Worm (Caenorhabditis elegans) whole organism, L1 larva: ENCODE measurements around the gene T23B12.6.

ENCODE experiments used
- C16A3.4 ChIP-seq: fragments of 150-350 bp; optimal IDR thresholded peaks from 2 replicates; lab custom pipeline; 2014; ENCODE audit warnings: missing biosample characterization, missing genetic modification characterization
- C34B4.2 ChIP-seq: sonication (generic microtip); optimal IDR thresholded peaks from 2 replicates; lab custom pipeline; 2017; ENCODE audit warnings: mild to moderate bottlenecking, missing genetic modification characterization, missing compliant biosample characterization
- F16B12.6 ChIP-seq: fragments of 150-350 bp; optimal IDR thresholded peaks from 2 replicates; lab custom pipeline; 2014; ENCODE audit warnings: missing biosample characterization, missing genetic modification characterization
- ama-1 ChIP-seq: fragments of 150-350 bp; optimal IDR thresholded peaks from 2 replicates; lab custom pipeline; 2014
- blmp-1 ChIP-seq: fragments of 150-350 bp; optimal IDR thresholded peaks from 2 replicates; lab custom pipeline; 2014; ENCODE audit warnings: missing biosample characterization, missing genetic modification characterization
- ceh-88 ChIP-seq: fragments of 200-800 bp; sonication (Bioruptor generic); IDR thresholded peaks from 2 replicates; pipeline ENCODE4 v1.3.6; 2022; ENCODE audit warnings: missing genetic modification characterization, missing compliant biosample characterization
- dpl-1 ChIP-seq, 3 experiments: fragments of 150-350 bp in 2 of 3; sonication (generic microtip) in 1 of 3; optimal IDR thresholded peaks; 2 replicates each; lab custom pipeline; 2014 to 2017; ENCODE audit warnings: missing biosample characterization in 3 of 3, missing genetic modification characterization in 3 of 3, missing genetic modification reagents in 3 of 3
- efl-3 ChIP-seq: fragments of 200-800 bp; sonication (Bioruptor generic); optimal IDR thresholded peaks from 2 replicates; lab custom pipeline; 2018; ENCODE audit warnings: mild to moderate bottlenecking, missing genetic modification characterization, missing compliant biosample characterization
- egl-13 ChIP-seq: sonication (generic microtip); optimal IDR thresholded peaks from 2 replicates; lab custom pipeline; 2016; ENCODE audit warnings: missing genotype, missing genetic modification reagents, missing genetic modification characterization, missing compliant biosample characterization
- elt-2 ChIP-seq: sonication (generic microtip); optimal IDR thresholded peaks from 2 replicates; lab custom pipeline; 2016; ENCODE audit warnings: missing genetic modification characterization, mild to moderate bottlenecking, inconsistent platforms, missing compliant biosample characterization, missing genetic modification reagents
- elt-3 ChIP-seq, 6 experiments: fragments of 150-350 bp in 1 of 6; sonication (generic microtip); optimal IDR thresholded peaks; 2 replicates each; lab custom pipeline; 2017 to 2018; ENCODE audit warnings: missing biosample characterization in 6 of 6, missing genetic modification characterization in 6 of 6, inconsistent platforms in 1 of 6
- ets-5 ChIP-seq: fragments of 200-800 bp; sonication (Bioruptor generic); IDR thresholded peaks from 2 replicates; pipeline ENCODE4 v1.3.6; 2022; ENCODE audit warnings: missing genetic modification characterization, missing compliant biosample characterization
- fkh-10 ChIP-seq: sonication (generic microtip); optimal IDR thresholded peaks from 2 replicates; lab custom pipeline; 2017; ENCODE audit warnings: missing biosample characterization, missing genetic modification reagents, missing genetic modification characterization
- grh-1 ChIP-seq: fragments of 200-800 bp; sonication (Bioruptor generic); IDR thresholded peaks from 2 replicates; pipeline ENCODE4 v1.3.6; 2022; ENCODE audit warnings: missing genetic modification reagents, missing genetic modification characterization, missing compliant biosample characterization
- irx-1 ChIP-seq: sonication (generic microtip); optimal IDR thresholded peaks from 2 replicates; lab custom pipeline; 2016; ENCODE audit warnings: missing genetic modification characterization, missing compliant biosample characterization
- jun-1 ChIP-seq: fragments of 150-350 bp; optimal IDR thresholded peaks from 2 replicates; lab custom pipeline; 2014; ENCODE audit warnings: missing biosample characterization, missing genetic modification reagents, missing genetic modification characterization
- lin-13 ChIP-seq: fragments of 150-350 bp; optimal IDR thresholded peaks from 2 replicates; lab custom pipeline; 2014; ENCODE audit warnings: missing biosample characterization, missing genetic modification reagents, missing genetic modification characterization
- lin-14 ChIP-seq: fragments of 200-800 bp; sonication (Bioruptor generic); optimal IDR thresholded peaks from 2 replicates; lab custom pipeline; 2018; ENCODE audit warnings: mild to moderate bottlenecking, missing genetic modification characterization, moderate library complexity, missing compliant biosample characterization
- lin-15B ChIP-seq: fragments of 150-350 bp; sonication (generic microtip); optimal IDR thresholded peaks from 3 replicates; lab custom pipeline; 2014; ENCODE audit warnings: missing biosample characterization, missing genetic modification characterization
- mef-2 ChIP-seq: fragments of 150-350 bp; optimal IDR thresholded peaks from 2 replicates; lab custom pipeline; 2014; ENCODE audit warnings: missing biosample characterization, missing genetic modification characterization
- mep-1 ChIP-seq: fragments of 150-350 bp; optimal IDR thresholded peaks from 2 replicates; lab custom pipeline; 2014; ENCODE audit warnings: missing biosample characterization, missing genetic modification characterization
- nhr-19 ChIP-seq: fragments of 200-800 bp; sonication (Bioruptor generic); conservative IDR thresholded peaks from 2 replicates; pipeline ENCODE4 v1.3.6; 2022; ENCODE audit warnings: missing genetic modification characterization, missing compliant biosample characterization
- nhr-20 ChIP-seq: sonication (generic microtip); optimal IDR thresholded peaks from 2 replicates; lab custom pipeline; 2016; ENCODE audit warnings: mild to moderate bottlenecking, missing genetic modification characterization, missing compliant biosample characterization
- nhr-237 ChIP-seq: fragments of 150-350 bp; optimal IDR thresholded peaks from 2 replicates; lab custom pipeline; 2014; ENCODE audit warnings: missing biosample characterization, missing genetic modification characterization
- nhr-28 ChIP-seq: fragments of 150-350 bp; optimal IDR thresholded peaks from 2 replicates; lab custom pipeline; 2014; ENCODE audit warnings: missing biosample characterization, missing genetic modification characterization
- nhr-47 ChIP-seq: sonication (generic microtip); optimal IDR thresholded peaks from 2 replicates; lab custom pipeline; 2016; ENCODE audit warnings: mild to moderate bottlenecking, missing genetic modification characterization, moderate library complexity, missing compliant biosample characterization
- nhr-71 ChIP-seq: sonication (generic microtip); optimal IDR thresholded peaks from 2 replicates; lab custom pipeline; 2016; ENCODE audit warnings: mild to moderate bottlenecking, missing genetic modification characterization, moderate library complexity, missing compliant biosample characterization
- nhr-76 ChIP-seq: sonication (generic microtip); optimal IDR thresholded peaks from 2 replicates; lab custom pipeline; 2017; ENCODE audit warnings: missing biosample characterization, missing genetic modification characterization
- nhr-77 ChIP-seq: fragments of 150-350 bp; optimal IDR thresholded peaks from 2 replicates; lab custom pipeline; 2014; ENCODE audit warnings: missing biosample characterization, missing genetic modification characterization
- nhr-85 ChIP-seq: sonication (generic microtip); peaks from one replicate; lab custom pipeline; 2016; ENCODE audit warnings: missing genetic modification characterization, inconsistent platforms, missing compliant biosample characterization
- nhr-90 ChIP-seq: sonication (generic microtip); optimal IDR thresholded peaks from 2 replicates; lab custom pipeline; 2016; ENCODE audit warnings: mild to moderate bottlenecking, missing genetic modification characterization, missing compliant biosample characterization; ENCODE audit not compliant: poor library complexity
- pag-3 ChIP-seq: sonication (generic microtip); optimal IDR thresholded peaks from 2 replicates; lab custom pipeline; 2017; ENCODE audit warnings: missing genetic modification characterization, mild to moderate bottlenecking, missing compliant biosample characterization, antibody characterized with exemption, borderline replicate concordance; ENCODE audit not compliant: insufficient read depth
- pax-3 ChIP-seq: fragments of 200-800 bp; sonication (Bioruptor generic); optimal IDR thresholded peaks from 2 replicates; lab custom pipeline; 2018; ENCODE audit warnings: mild to moderate bottlenecking, missing genetic modification characterization, moderate library complexity, missing compliant biosample characterization
- pqm-1 ChIP-seq: sonication (generic microtip); optimal IDR thresholded peaks from 3 replicates; lab custom pipeline; 2017; ENCODE audit warnings: missing biosample characterization, missing genetic modification characterization
- rnt-1 ChIP-seq: sonication (generic microtip); optimal IDR thresholded peaks from 2 replicates; lab custom pipeline; 2016; ENCODE audit warnings: mild to moderate bottlenecking, missing genetic modification characterization, moderate library complexity, missing compliant biosample characterization
- skn-1 ChIP-seq: fragments of 150-350 bp; optimal IDR thresholded peaks from 2 replicates; lab custom pipeline; 2014; ENCODE audit warnings: missing biosample characterization, missing genetic modification characterization
- snpc-4 ChIP-seq: fragments of 150-350 bp; optimal IDR thresholded peaks from 2 replicates; lab custom pipeline; 2014; ENCODE audit warnings: missing biosample characterization, missing genetic modification characterization
- snu-23 ChIP-seq: sonication (generic microtip); optimal IDR thresholded peaks from 2 replicates; lab custom pipeline; 2016; ENCODE audit warnings: missing genetic modification characterization, missing compliant biosample characterization
- sup-37 ChIP-seq: fragments of 200-800 bp; sonication (Bioruptor generic); optimal IDR thresholded peaks from 2 replicates; lab custom pipeline; 2018; ENCODE audit warnings: mild to moderate bottlenecking, missing genetic modification characterization, missing compliant biosample characterization
- tbx-2 ChIP-seq: sonication (generic microtip); optimal IDR thresholded peaks from 2 replicates; lab custom pipeline; 2016; ENCODE audit warnings: missing genetic modification characterization, missing compliant biosample characterization
- tlp-1 ChIP-seq: fragments of 150-350 bp; optimal IDR thresholded peaks from 2 replicates; lab custom pipeline; 2014; ENCODE audit warnings: missing biosample characterization, missing genetic modification characterization
- unc-130 ChIP-seq: fragments of 150-350 bp; optimal IDR thresholded peaks from 2 replicates; lab custom pipeline; 2017; ENCODE audit warnings: missing biosample characterization, missing genetic modification characterization, inconsistent platforms
- unc-98 ChIP-seq: fragments of 200-800 bp; sonication (Bioruptor generic); IDR thresholded peaks from 2 replicates; pipeline ENCODE4 v1.3.6; 2022; ENCODE audit warnings: missing genetic modification characterization, missing compliant biosample characterization
- vab-15 ChIP-seq: sonication (generic microtip); optimal IDR thresholded peaks from 2 replicates; lab custom pipeline; 2017; ENCODE audit warnings: missing genotype, mild to moderate bottlenecking, missing genetic modification characterization, missing compliant biosample characterization
- ztf-11 ChIP-seq, 2 experiments: sonication (generic microtip); optimal IDR thresholded peaks; 2 replicates each; lab custom pipeline; 2016 to 2017; ENCODE audit warnings: missing genetic modification characterization in 2 of 2, missing biosample characterization in 1 of 2, missing compliant biosample characterization in 1 of 2

Gene T23B12.6

DNA sequence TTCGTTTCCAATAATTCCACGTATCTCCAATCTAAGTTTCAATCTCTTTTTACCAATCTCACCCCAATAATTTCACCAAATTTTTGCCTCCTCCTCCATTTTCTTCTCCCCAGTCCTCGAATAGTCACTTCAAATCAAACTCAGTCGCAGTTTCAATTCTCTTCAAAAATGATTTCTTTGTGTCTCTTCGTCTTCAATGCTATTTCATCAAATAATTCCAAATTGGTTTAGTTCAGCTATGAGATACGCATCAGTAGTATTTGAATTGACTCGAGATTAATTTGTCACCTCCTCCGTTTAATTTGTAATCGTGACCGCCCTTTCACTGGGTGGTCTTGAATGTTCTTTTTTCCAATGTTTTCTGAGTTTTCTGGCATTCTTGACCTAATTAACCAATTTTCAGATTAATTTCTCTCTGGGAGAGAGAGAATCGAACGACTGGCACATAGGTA lies 5.2 kb downstream of the T23B12.6 start, which contains the start of gene T23B12.11:
Gene T23B12.11, plus strand, starts transcription at position 402 of the 452 bp plus-strand sequence.
- TF ChIP-seq nhr-85 (peak; percentile 93), pag-3 (tag; lab: Kevin White, UChicago) (no peak), nhr-19 (GFP tag; lab: Robert Waterston, UW) (no peak), tlp-1 (no peak), nhr-71 (tag; lab: Kevin White, UChicago) (no peak), irx-1 (tag; lab: Kevin White, UChicago) (peak; percentile 21), nhr-47 (no peak), ceh-88 (GFP tag; lab: Robert Waterston, UW) (no peak), nhr-77 (no peak), lin-15B (no peak), nhr-237 (tag; lab: Kevin White, UChicago) (no peak), elt-2 (tag; lab: Kevin White, UChicago) (no peak), dpl-1 (GFP tag; optimal IDR thresholded peaks at IDR 0.05; lab: Kevin White, UChicago) (no peak), ztf-11 (tag; optimal IDR thresholded peaks at IDR 0.05; lab: Kevin White, UChicago) (no peak), pqm-1 (tag; lab: Kevin White, UChicago) (no peak), fkh-10 (GFP tag; lab: Kevin White, UChicago) (no peak), C34B4.2 (tag; lab: Kevin White, UChicago) (no peak), lin-13 (GFP tag; lab: Kevin White, UChicago) (no peak), ets-5 (GFP tag; lab: Robert Waterston, UW) (no peak), unc-130 (tag; lab: Kevin White, UChicago) (no peak), elt-3 (tag; optimal IDR thresholded peaks at IDR 0.05; lab: Kevin White, UChicago) (no peak), snu-23 (peak; percentile 40), lin-14 (peak; percentile 72), grh-1 (no peak), mep-1 (peak; percentile 18), nhr-76 (no peak), tbx-2 (tag; lab: Kevin White, UChicago) (peak; percentile 10), snpc-4 (no peak), vab-15 (no peak), nhr-20 (tag; lab: Kevin White, UChicago) (peak; percentile 43), nhr-90 (tag; lab: Kevin White, UChicago) (no peak), sup-37 (GFP tag; lab: Kevin White, UChicago) (no peak), nhr-28 (tag; lab: Kevin White, UChicago) (no peak), ama-1 (lab: Kevin White, UChicago) (no peak), C16A3.4 (tag; lab: Kevin White, UChicago) (no peak), blmp-1 (tag; lab: Kevin White, UChicago) (peak; percentile 20), F16B12.6 (tag; lab: Kevin White, UChicago) (no peak), egl-13 (tag; lab: Kevin White, UChicago) (no peak), rnt-1 (tag; lab: Kevin White, UChicago) (no peak), pax-3 (tag; lab: Kevin White, UChicago) (no peak), efl-3 (no peak), unc-98 (GFP tag; lab: Robert Waterston, UW) (no peak), mef-2 (tag; lab: Kevin White, UChicago) (no peak), jun-1 (tag; lab: Kevin White, UChicago) (no peak)

DNA sequence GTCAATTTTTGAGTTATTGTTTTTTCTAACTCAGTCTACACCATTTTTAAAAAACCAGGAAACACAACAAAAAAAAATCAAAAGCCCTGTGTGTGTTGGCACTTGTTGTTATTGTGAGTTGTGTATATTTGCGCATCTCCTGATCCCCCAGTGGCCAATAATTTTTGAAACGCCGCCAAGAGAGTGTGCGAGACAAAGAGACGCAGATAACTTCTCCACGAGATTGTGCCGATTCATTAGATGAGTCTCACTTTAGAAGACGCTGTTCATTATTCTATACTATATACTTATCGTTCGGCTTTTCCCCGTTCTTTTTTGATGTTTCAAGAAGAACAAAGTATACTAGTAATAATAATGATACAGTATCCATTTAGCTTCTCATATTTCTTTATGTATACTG lies 9.5 kb downstream of the T23B12.6 start:
- TF ChIP-seq skn-1 (tag; lab: Kevin White, UChicago) (no peak), lin-14 (peak; percentile 46), C16A3.4 (tag; lab: Kevin White, UChicago) (no peak)
- TF ChIP-seq, all 84 proteins: peak for 1
